Worm (Caenorhabditis elegans) whole organism, L3 larva: ENCODE measurements around the gene C33A11.2.

Experiments used
- R02D3.7 ChIP-seq: fragments of 150-350 bp; optimal IDR thresholded peaks from 2 replicates; lab custom pipeline; 2014; ENCODE audit warnings: missing biosample characterization, missing genetic modification characterization
- ZK546.5 ChIP-seq: sonication (generic microtip); optimal IDR thresholded peaks from 2 replicates; lab custom pipeline; 2017; ENCODE audit warnings: missing biosample characterization, missing genetic modification characterization
- aly-2 ChIP-seq: fragments of 150-350 bp; optimal IDR thresholded peaks from 2 replicates; lab custom pipeline; 2014; ENCODE audit warnings: missing biosample characterization, missing genetic modification characterization
- ama-1 ChIP-seq: fragments of 150-350 bp; optimal IDR thresholded peaks from 2 replicates; lab custom pipeline; 2018
- ceh-16 ChIP-seq: sonication (generic microtip); optimal IDR thresholded peaks from 2 replicates; lab custom pipeline; 2017; ENCODE audit warnings: missing biosample characterization, missing genetic modification characterization
- ceh-28 ChIP-seq: fragments of 150-350 bp; optimal IDR thresholded peaks from 2 replicates; lab custom pipeline; 2014; ENCODE audit warnings: missing biosample characterization, missing genetic modification reagents, missing genetic modification characterization
- ceh-82 ChIP-seq: fragments of 150-350 bp; optimal IDR thresholded peaks from 2 replicates; lab custom pipeline; 2014; ENCODE audit warnings: missing biosample characterization, missing genetic modification characterization
- ceh-9 ChIP-seq: sonication (generic microtip); optimal IDR thresholded peaks from 2 replicates; lab custom pipeline; 2018; ENCODE audit warnings: missing biosample characterization, missing genetic modification characterization
- daf-12 ChIP-seq: fragments of 150-350 bp; optimal IDR thresholded peaks from 2 replicates; lab custom pipeline; 2014; ENCODE audit warnings: missing biosample characterization, missing genetic modification reagents, missing genetic modification characterization
- egl-27 ChIP-seq: sonication (generic microtip); optimal IDR thresholded peaks from 4 replicates; lab custom pipeline; 2017; ENCODE audit warnings: missing biosample characterization, missing genetic modification reagents, missing genetic modification characterization
- egl-5 ChIP-seq: fragments of 150-350 bp; optimal IDR thresholded peaks from 2 replicates; lab custom pipeline; 2017; ENCODE audit warnings: missing biosample characterization, missing genetic modification reagents, missing genetic modification characterization, inconsistent platforms
- elt-1 ChIP-seq: fragments of 150-350 bp; optimal IDR thresholded peaks from 2 replicates; lab custom pipeline; 2014; ENCODE audit warnings: missing biosample characterization, missing genetic modification characterization
- elt-2 ChIP-seq: sonication (generic microtip); optimal IDR thresholded peaks from 2 replicates; lab custom pipeline; 2016; ENCODE audit warnings: missing genetic modification reagents, mild to moderate bottlenecking, missing genetic modification characterization, missing compliant biosample characterization
- elt-3 ChIP-seq, 3 experiments: fragments of 150-350 bp in 1 of 3; sonication (generic microtip) in 2 of 3; optimal IDR thresholded peaks; 2 replicates in 2 of 3; 4 replicates in 1 of 3; lab custom pipeline; 2014 to 2017; ENCODE audit warnings: missing biosample characterization in 3 of 3, missing genetic modification characterization in 3 of 3
- eor-1 ChIP-seq, 2 experiments: fragments of 150-350 bp; optimal IDR thresholded peaks; 2 replicates each; lab custom pipeline; 2014 to 2018; ENCODE audit warnings: missing biosample characterization in 2 of 2, missing genetic modification characterization in 2 of 2
- fkh-10 ChIP-seq: sonication (generic microtip); optimal IDR thresholded peaks from 2 replicates; lab custom pipeline; 2017; ENCODE audit warnings: missing biosample characterization, missing genetic modification reagents, missing genetic modification characterization
- fkh-2 ChIP-seq: fragments of 150-350 bp; optimal IDR thresholded peaks from 2 replicates; lab custom pipeline; 2014; ENCODE audit warnings: missing biosample characterization, missing genetic modification reagents, missing genetic modification characterization
- fos-1 ChIP-seq: fragments of 150-350 bp; optimal IDR thresholded peaks from 2 replicates; lab custom pipeline; 2014; ENCODE audit warnings: missing biosample characterization, missing genetic modification characterization
- hmg-11 ChIP-seq: sonication (generic microtip); optimal IDR thresholded peaks from 2 replicates; lab custom pipeline; 2016; ENCODE audit warnings: missing genetic modification characterization, missing compliant biosample characterization
- jun-1 ChIP-seq: fragments of 150-350 bp; optimal IDR thresholded peaks from 2 replicates; lab custom pipeline; 2014; ENCODE audit warnings: missing biosample characterization, missing genetic modification reagents, missing genetic modification characterization
- lin-15B ChIP-seq: fragments of 150-350 bp; optimal IDR thresholded peaks from 2 replicates; lab custom pipeline; 2014; ENCODE audit warnings: missing biosample characterization, missing genetic modification characterization
- lin-39 ChIP-seq: fragments of 150-350 bp; optimal IDR thresholded peaks from 2 replicates; lab custom pipeline; 2018; ENCODE audit warnings: missing biosample characterization, missing genetic modification reagents, missing genetic modification characterization
- lsy-12 ChIP-seq: sonication (generic microtip); optimal IDR thresholded peaks from 2 replicates; lab custom pipeline; 2016; ENCODE audit warnings: mild to moderate bottlenecking, missing genetic modification characterization, missing compliant biosample characterization
- mdl-1 ChIP-seq: fragments of 150-350 bp; optimal IDR thresholded peaks from 2 replicates; lab custom pipeline; 2014; ENCODE audit warnings: missing biosample characterization, missing genetic modification characterization
- mml-1 ChIP-seq: fragments of 150-350 bp; sonication (generic microtip); optimal IDR thresholded peaks from 3 replicates; lab custom pipeline; 2014; ENCODE audit warnings: missing biosample characterization, missing genetic modification characterization
- nfya-1 ChIP-seq: sonication (generic microtip); optimal IDR thresholded peaks from 2 replicates; lab custom pipeline; 2017; ENCODE audit warnings: missing genetic modification characterization, mild to moderate bottlenecking, missing compliant biosample characterization, antibody characterized with exemption, moderate library complexity; ENCODE audit not compliant: insufficient read depth
- nhr-11 ChIP-seq: fragments of 150-350 bp; optimal IDR thresholded peaks from 2 replicates; lab custom pipeline; 2014; ENCODE audit warnings: missing biosample characterization, missing genetic modification characterization
- nhr-12 ChIP-seq: fragments of 150-350 bp; optimal IDR thresholded peaks from 2 replicates; lab custom pipeline; 2014; ENCODE audit warnings: missing biosample characterization, missing genetic modification characterization
- nhr-23 ChIP-seq: fragments of 150-350 bp; optimal IDR thresholded peaks from 2 replicates; lab custom pipeline; 2014; ENCODE audit warnings: missing biosample characterization, missing genetic modification reagents, missing genetic modification characterization
- nhr-237 ChIP-seq: fragments of 150-350 bp; optimal IDR thresholded peaks from 2 replicates; lab custom pipeline; 2014; ENCODE audit warnings: missing biosample characterization, missing genetic modification characterization
- nhr-25 ChIP-seq: sonication (generic microtip); optimal IDR thresholded peaks from 2 replicates; lab custom pipeline; 2017; ENCODE audit warnings: missing biosample characterization, missing genetic modification characterization
- nhr-28 ChIP-seq: fragments of 150-350 bp; optimal IDR thresholded peaks from 2 replicates; lab custom pipeline; 2014; ENCODE audit warnings: missing biosample characterization, missing genetic modification characterization
- nhr-43 ChIP-seq: sonication (generic microtip); optimal IDR thresholded peaks from 2 replicates; lab custom pipeline; 2016; ENCODE audit warnings: mild to moderate bottlenecking, missing genetic modification characterization, missing compliant biosample characterization; ENCODE audit not compliant: poor library complexity, severe bottlenecking
- nhr-67 ChIP-seq: fragments of 150-350 bp; optimal IDR thresholded peaks from 2 replicates; lab custom pipeline; 2014; ENCODE audit warnings: missing biosample characterization, missing genetic modification characterization
- nhr-76 ChIP-seq: fragments of 150-350 bp; sonication (generic microtip); optimal IDR thresholded peaks from 5 replicates; lab custom pipeline; 2014; ENCODE audit warnings: missing biosample characterization, missing genetic modification characterization
- nhr-77 ChIP-seq: fragments of 150-350 bp; optimal IDR thresholded peaks from 2 replicates; lab custom pipeline; 2014; ENCODE audit warnings: missing biosample characterization, missing genetic modification characterization
- pha-4 ChIP-seq: fragments of 150-350 bp; optimal IDR thresholded peaks from 2 replicates; lab custom pipeline; 2014; ENCODE audit warnings: missing biosample characterization, missing genetic modification reagents, missing genetic modification characterization
- pqm-1 ChIP-seq: fragments of 150-350 bp; optimal IDR thresholded peaks from 2 replicates; lab custom pipeline; 2017; ENCODE audit warnings: missing biosample characterization, missing genetic modification characterization, inconsistent platforms
- sea-2 ChIP-seq: fragments of 150-350 bp; sonication (generic microtip); optimal IDR thresholded peaks from 4 replicates; lab custom pipeline; 2014; ENCODE audit warnings: missing biosample characterization, missing genetic modification reagents, missing genetic modification characterization
- skn-1 ChIP-seq: fragments of 150-350 bp; optimal IDR thresholded peaks from 2 replicates; lab custom pipeline; 2014; ENCODE audit warnings: missing biosample characterization, missing genetic modification characterization
- snpc-4 ChIP-seq: fragments of 150-350 bp; optimal IDR thresholded peaks from 2 replicates; lab custom pipeline; 2014; ENCODE audit warnings: missing biosample characterization, missing genetic modification characterization
- tbx-2 ChIP-seq: sonication (generic microtip); optimal IDR thresholded peaks from 2 replicates; lab custom pipeline; 2016; ENCODE audit warnings: mild to moderate bottlenecking, missing genetic modification characterization, missing compliant biosample characterization
- unc-39 ChIP-seq: sonication (generic microtip); optimal IDR thresholded peaks from 4 replicates; lab custom pipeline; 2017; ENCODE audit warnings: missing biosample characterization, missing genetic modification characterization
- unc-62 ChIP-seq: fragments of 150-350 bp; sonication (generic microtip); optimal IDR thresholded peaks from 4 replicates; lab custom pipeline; 2014; ENCODE audit warnings: missing biosample characterization, missing genetic modification reagents, missing genetic modification characterization
- zag-1 ChIP-seq: fragments of 150-350 bp; optimal IDR thresholded peaks from 2 replicates; lab custom pipeline; 2014; ENCODE audit warnings: missing biosample characterization, missing genetic modification characterization
- ztf-11 ChIP-seq: fragments of 150-350 bp; optimal IDR thresholded peaks from 2 replicates; lab custom pipeline; 2014; ENCODE audit warnings: missing biosample characterization, missing genetic modification characterization
- ztf-4 ChIP-seq: fragments of 150-350 bp; optimal IDR thresholded peaks from 2 replicates; lab custom pipeline; 2014; ENCODE audit warnings: missing biosample characterization, missing genetic modification characterization

C33A11.2 gene

ce11 chrX:15347680-15348079 is 18.1 kb upstream of the C33A11.2 start:
- TF ChIP-seq egl-5 (tag; lab: Kevin White, UChicago) = peak; percentile 71
- TF ChIP-seq sea-2 (GFP tag; lab: Kevin White, UChicago) = no peak
- no peak for TF ChIP-seq tbx-2
- peak; percentile 2 for TF ChIP-seq nfya-1
- TF ChIP-seq ceh-82 (tag; lab: Kevin White, UChicago) = no peak
- TF ChIP-seq nhr-67 = no peak
- TF ChIP-seq lin-39 (tag; lab: Kevin White, UChicago) = peak; percentile 4

- TF ChIP-seq nhr-23 (tag; lab: Kevin White, UChicago) (no peak), zag-1 (tag; lab: Kevin White, UChicago) (no peak)
These were observed 12.9 kb upstream of the C33A11.2 start for ce11 chrX:15352871-15353270.

ce11 chrX:15353874-15354480 is 11.8 kb upstream of the C33A11.2 start:
- TF ChIP-seq mdl-1 (tag; lab: Kevin White, UChicago) (peak; percentile 84), ZK546.5 (tag; lab: Kevin White, UChicago) (no peak), jun-1 (tag; lab: Kevin White, UChicago) (peak; percentile 84), nhr-25 (tag; lab: Kevin White, UChicago) (peak; percentile 63), nhr-76 (tag; lab: Kevin White, UChicago) (no peak), nfya-1 (peak; percentile 89), skn-1 (tag; lab: Kevin White, UChicago) (peak; percentile 72), ztf-11 (tag; lab: Kevin White, UChicago) (no peak), nhr-12 (tag; lab: Kevin White, UChicago) (no peak), nhr-43 (tag; lab: Kevin White, UChicago) (peak; percentile 59), lin-39 (tag; lab: Kevin White, UChicago) (peak; percentile 79), egl-5 (tag; lab: Kevin White, UChicago) (peak; percentile 82), nhr-67 (no peak), ceh-82 (tag; lab: Kevin White, UChicago) (peak; percentile 74), R02D3.7 (tag; lab: Kevin White, UChicago) (peak; percentile 40), eor-1 (tag; optimal IDR thresholded peaks at IDR 0.05; lab: Kevin White, UChicago) (no peak), ztf-4 (tag; lab: Kevin White, UChicago) (no peak), elt-2 (tag; lab: Kevin White, UChicago) (peak; percentile 55), nhr-237 (no peak), zag-1 (tag; lab: Kevin White, UChicago) (peak; percentile 52), nhr-77 (tag; lab: Kevin White, UChicago) (no peak), elt-1 (peak; percentile 49), mml-1 (tag; lab: Kevin White, UChicago) (no peak), ceh-16 (tag; lab: Kevin White, UChicago) (peak; percentile 39), fos-1 (tag; lab: Kevin White, UChicago) (no peak), fkh-2 (peak; percentile 31), ama-1 (lab: Kevin White, UChicago) (peak; percentile 63), sea-2 (GFP tag; lab: Kevin White, UChicago) (no peak), nhr-11 (peak; percentile 80), daf-12 (tag; lab: Kevin White, UChicago) (no peak), lsy-12 (tag; lab: Kevin White, UChicago) (peak; percentile 61), ceh-28 (tag; lab: Kevin White, UChicago) (peak; percentile 66), tbx-2 (peak; percentile 74), pqm-1 (tag; lab: Kevin White, UChicago) (peak; percentile 4), fkh-10 (GFP tag; lab: Kevin White, UChicago) (peak; percentile 40), elt-3 (tag; optimal IDR thresholded peaks at IDR 0.05; lab: Kevin White, UChicago) (no peak), nhr-28 (tag; lab: Kevin White, UChicago) (no peak), unc-62 (GFP tag; lab: Kevin White, UChicago) (peak; percentile 73), unc-39 (tag; lab: Kevin White, UChicago) (no peak), egl-27 (peak; percentile 37), nhr-23 (tag; lab: Kevin White, UChicago) (peak; percentile 75), pha-4 (tag; lab: Kevin White, UChicago) (peak; percentile 80), lin-15B (peak; percentile 66), hmg-11 (peak; percentile 92), ceh-9 (tag; lab: Kevin White, UChicago) (no peak), snpc-4 (tag; lab: Kevin White, UChicago) (peak; percentile 63), aly-2 (tag; lab: Kevin White, UChicago) (no peak)
- TF ChIP-seq, all 47 proteins: peak for 29
